Fruit fly (Drosophila melanogaster) whole organism, embryonic: ENCODE results near the gene Sptz.
A peak's percentile ranks its signal among the peaks of the same experiment; 100 is the strongest.

Experiments used
- Atf6 ChIP-seq: fragments of 200-800 bp; sonication (Bioruptor generic); IDR thresholded peaks from 2 replicates; pipeline ENCODE4 v1.3.6; 2022; ENCODE audit warnings: missing biosample characterization, missing genetic modification characterization
- Awh ChIP-seq: fragments of 200-800 bp; sonication (Bioruptor generic); IDR thresholded peaks from 2 replicates; pipeline ENCODE4, ENCODE4 v1.3.6; 2022; ENCODE audit warnings: missing biosample characterization, missing genetic modification characterization
- BEAF-32 ChIP-seq: fragments of 200-800 bp; sonication (Bioruptor generic); optimal IDR thresholded peaks from 3 replicates; lab custom pipeline; 2017; ENCODE audit warnings: missing biosample characterization, missing genetic modification characterization, mild to moderate bottlenecking, moderate library complexity, missing genetic modification reagents
- CG10267 ChIP-seq: fragments of 200-800 bp; sonication (Bioruptor generic); optimal IDR thresholded peaks from 2 replicates; lab custom pipeline; 2018; ENCODE audit warnings: missing biosample characterization, mild to moderate bottlenecking, missing genetic modification characterization, moderate library complexity
- CG10543 ChIP-seq: fragments of 200-800 bp; sonication (Bioruptor generic); optimal IDR thresholded peaks from 3 replicates; lab custom pipeline; 2017; ENCODE audit warnings: missing biosample characterization, mild to moderate bottlenecking, missing genetic modification characterization, moderate library complexity
- CG11456 ChIP-seq: fragments of 200-800 bp; sonication (Bioruptor generic); IDR thresholded peaks from 3 replicates; pipeline ENCODE4 v1.3.6; 2022; ENCODE audit warnings: missing biosample characterization, missing genetic modification characterization
- CG12155 ChIP-seq: fragments of 200-800 bp; sonication (Bioruptor generic); optimal IDR thresholded peaks from 3 replicates; lab custom pipeline; 2016; ENCODE audit warnings: missing biosample characterization, missing genetic modification characterization
- CG12769 ChIP-seq: fragments of 200-800 bp; sonication (Bioruptor generic); optimal IDR thresholded peaks from 2 replicates; lab custom pipeline; 2019; ENCODE audit warnings: missing biosample characterization, mild to moderate bottlenecking, missing genetic modification characterization, moderate library complexity
- CG14965 ChIP-seq: fragments of 200-800 bp; sonication (Bioruptor generic); optimal IDR thresholded peaks from 2 replicates; lab custom pipeline; 2016; ENCODE audit warnings: missing biosample characterization, missing genetic modification characterization, borderline replicate concordance
- CG17328 ChIP-seq: fragments of 200-800 bp; sonication (Bioruptor generic); IDR thresholded peaks from 2 replicates; pipeline ENCODE4 v1.3.6; 2022; ENCODE audit warnings: missing biosample characterization, missing genetic modification characterization
- CG30020 ChIP-seq: fragments of 200-800 bp; optimal IDR thresholded peaks from 2 replicates; lab custom pipeline; 2019; ENCODE audit warnings: missing biosample characterization, mild to moderate bottlenecking, missing genetic modification characterization, moderate library complexity
- CG32532 ChIP-seq: fragments of 200-800 bp; sonication (Bioruptor generic); IDR thresholded peaks from 2 replicates; pipeline ENCODE4 v1.3.6; 2022; ENCODE audit warnings: missing biosample characterization, missing genetic modification characterization
- CG4820 ChIP-seq: fragments of 200-800 bp; sonication (Bioruptor generic); optimal IDR thresholded peaks from 3 replicates; lab custom pipeline; 2016; ENCODE audit warnings: missing biosample characterization, missing genetic modification characterization
- Chrac-16 ChIP-seq: fragments of 200-800 bp; sonication (Bioruptor generic); optimal IDR thresholded peaks from 3 replicates; lab custom pipeline; 2016; ENCODE audit warnings: missing biosample characterization, missing genetic modification characterization
- Drgx ChIP-seq: fragments of 200-800 bp; sonication (Bioruptor generic); IDR thresholded peaks from 2 replicates; pipeline ENCODE4 v1.3.6; 2022; ENCODE audit warnings: missing biosample characterization, missing genetic modification characterization
- ERR ChIP-seq: fragments of 200-800 bp; sonication (Bioruptor generic); optimal IDR thresholded peaks from 2 replicates; lab custom pipeline; 2016; ENCODE audit warnings: missing biosample characterization, missing genetic modification characterization
- Fer2 ChIP-seq: fragments of 200-800 bp; sonication (Bioruptor generic); optimal IDR thresholded peaks from 2 replicates; lab custom pipeline; 2018; ENCODE audit warnings: missing biosample characterization, mild to moderate bottlenecking, missing genetic modification characterization, moderate library complexity
- HLH4C ChIP-seq: fragments of 200-800 bp; sonication (Bioruptor generic); IDR thresholded peaks from 3 replicates; pipeline ENCODE4 v1.3.6; 2022; ENCODE audit warnings: missing biosample characterization, missing genetic modification characterization; ENCODE audit not compliant: partially characterized antibody
- Hr78 ChIP-seq, 2 experiments: fragments of 200-800 bp in 1 of 2; fragments of >200 bp in 1 of 2; sonication (Bioruptor generic) in 1 of 2; optimal IDR thresholded peaks; 2 replicates each; lab custom pipeline; 2017 to 2019; ENCODE audit warnings: missing biosample characterization in 2 of 2, missing genetic modification characterization in 2 of 2, mild to moderate bottlenecking in 1 of 2, moderate library complexity in 1 of 2
- Max ChIP-seq: fragments of 200-800 bp; sonication (Bioruptor generic); optimal IDR thresholded peaks from 2 replicates; lab custom pipeline; 2016; ENCODE audit warnings: missing biosample characterization, mild to moderate bottlenecking, missing genetic modification characterization
- Pdp1 ChIP-seq, 2 experiments: fragments of 200-800 bp; sonication (Bioruptor generic); optimal IDR thresholded peaks; 3 replicates each; lab custom pipeline; 2016; ENCODE audit warnings: missing biosample characterization in 2 of 2, missing genetic modification characterization in 2 of 2, mild to moderate bottlenecking in 1 of 2, moderate library complexity in 1 of 2
- Trl ChIP-seq, 3 experiments: fragments of >200 bp in 2 of 3; fragments of 200-800 bp in 1 of 3; sonication (Bioruptor generic) in 1 of 3; optimal IDR thresholded peaks; 2 replicates in 1 of 3; 3 replicates in 2 of 3; lab custom pipeline; 2016 to 2017; ENCODE audit warnings: missing biosample characterization in 1 of 3, missing genetic modification characterization in 1 of 3
- crol ChIP-seq: fragments of 200-800 bp; sonication (Bioruptor generic); IDR thresholded peaks from 2 replicates; pipeline ENCODE4 v1.3.6; 2022; ENCODE audit warnings: missing biosample characterization, missing genetic modification characterization
- en ChIP-seq: fragments of 200-800 bp; sonication (Bioruptor generic); optimal IDR thresholded peaks from 2 replicates; lab custom pipeline; 2016; ENCODE audit warnings: missing biosample characterization, missing genetic modification characterization
- fd3F ChIP-seq: fragments of 200-800 bp; sonication (Bioruptor generic); optimal IDR thresholded peaks from 2 replicates; lab custom pipeline; 2018; ENCODE audit warnings: missing biosample characterization, mild to moderate bottlenecking, missing genetic modification characterization, moderate library complexity
- ftz-f1 ChIP-seq: fragments of 200-800 bp; sonication (Bioruptor generic); optimal IDR thresholded peaks from 2 replicates; lab custom pipeline; 2016; ENCODE audit warnings: missing biosample characterization, missing genetic modification characterization
- gsb-n ChIP-seq: fragments of 200-800 bp; sonication (Bioruptor generic); optimal IDR thresholded peaks from 3 replicates; lab custom pipeline; 2018; ENCODE audit warnings: missing biosample characterization, mild to moderate bottlenecking, missing genetic modification characterization
- inv ChIP-seq: fragments of 200-800 bp; sonication (Bioruptor generic); IDR thresholded peaks from 2 replicates; pipeline ENCODE4 v1.3.6; 2022; ENCODE audit warnings: missing biosample characterization, missing genetic modification characterization; ENCODE audit not compliant: partially characterized antibody
- jigr1 ChIP-seq: fragments of 200-800 bp; sonication (Bioruptor generic); IDR thresholded peaks from 3 replicates; pipeline ENCODE4 v1.3.6; 2022; ENCODE audit warnings: missing biosample characterization, missing genetic modification characterization
- kah ChIP-seq: fragments of 200-800 bp; sonication (Bioruptor generic); optimal IDR thresholded peaks from 2 replicates; lab custom pipeline; 2018; ENCODE audit warnings: missing biosample characterization, mild to moderate bottlenecking, missing genetic modification characterization
- nau ChIP-seq: fragments of 200-800 bp; sonication (Bioruptor generic); optimal IDR thresholded peaks from 3 replicates; lab custom pipeline; 2017; ENCODE audit warnings: missing biosample characterization, mild to moderate bottlenecking, missing genetic modification characterization, missing genetic modification reagents
- nerfin-2 ChIP-seq: fragments of 200-800 bp; sonication (Bioruptor generic); IDR thresholded peaks from 2 replicates; pipeline ENCODE4 v1.3.6; 2022; ENCODE audit warnings: missing biosample characterization, missing genetic modification characterization; ENCODE audit not compliant: partially characterized antibody
- nom ChIP-seq: fragments of 200-800 bp; sonication (Bioruptor generic); optimal IDR thresholded peaks from 2 replicates; lab custom pipeline; 2017; ENCODE audit warnings: missing biosample characterization, missing genetic modification characterization, mild to moderate bottlenecking, moderate library complexity, missing genetic modification reagents
- onecut ChIP-seq: fragments of 200-800 bp; sonication (Bioruptor generic); IDR thresholded peaks from 2 replicates; pipeline ENCODE4 v1.3.6; 2022; ENCODE audit warnings: missing biosample characterization, missing genetic modification characterization
- pita ChIP-seq: fragments of 200-800 bp; sonication (Bioruptor generic); optimal IDR thresholded peaks from 2 replicates; lab custom pipeline; 2017; ENCODE audit warnings: missing biosample characterization, mild to moderate bottlenecking, missing genetic modification characterization
- ranshi ChIP-seq: fragments of 200-800 bp; sonication (Bioruptor generic); IDR thresholded peaks from 2 replicates; pipeline ENCODE4 v1.3.6; 2022; ENCODE audit warnings: missing biosample characterization, missing genetic modification characterization
- sd ChIP-seq: fragments of 200-800 bp; sonication (Bioruptor generic); optimal IDR thresholded peaks from 3 replicates; lab custom pipeline; 2018; ENCODE audit warnings: missing biosample characterization, mild to moderate bottlenecking, missing genetic modification characterization, moderate library complexity
- sr ChIP-seq: fragments of 200-800 bp; sonication (Bioruptor generic); IDR thresholded peaks from 3 replicates; pipeline ENCODE4 v1.3.6; 2022; ENCODE audit warnings: missing biosample characterization, missing genetic modification characterization
- tgo ChIP-seq: fragments of 200-800 bp; sonication (Bioruptor generic); IDR thresholded peaks from 3 replicates; pipeline ENCODE4 v1.3.6; 2022; ENCODE audit warnings: missing biosample characterization, missing genetic modification characterization
- tio ChIP-seq: fragments of 200-800 bp; sonication (Bioruptor generic); optimal IDR thresholded peaks from 2 replicates; lab custom pipeline; 2017; ENCODE audit warnings: missing biosample characterization, missing genetic modification characterization, inconsistent platforms
- unc-4 ChIP-seq: fragments of 200-800 bp; sonication (Bioruptor generic); IDR thresholded peaks from 2 replicates; pipeline ENCODE4 v1.3.6; 2022; ENCODE audit warnings: missing biosample characterization, missing genetic modification characterization; ENCODE audit not compliant: partially characterized antibody
- vfl ChIP-seq: fragments of 200-800 bp; sonication (Bioruptor generic); optimal IDR thresholded peaks from 2 replicates; lab custom pipeline; 2016; ENCODE audit warnings: missing biosample characterization, missing genetic modification characterization
- zen2 ChIP-seq: fragments of 200-800 bp; sonication (Bioruptor generic); IDR thresholded peaks from 3 replicates; pipeline ENCODE4 v1.3.6; 2022; ENCODE audit warnings: missing biosample characterization, missing genetic modification characterization; ENCODE audit not compliant: partially characterized antibody
- zf30C ChIP-seq: fragments of 200-800 bp; sonication (Bioruptor generic); optimal IDR thresholded peaks from 3 replicates; lab custom pipeline; 2018; ENCODE audit warnings: missing biosample characterization, mild to moderate bottlenecking, missing genetic modification characterization

Sptz gene

dm6 chr3R:11437528-11437927, 15.6 kb downstream of the Sptz start, which contains the start of gene CG17230 (continued):
- 0 out of 2 replicates have a peak, but pooled peaks have one; percentile 9 for TF ChIP-seq CG17328 (GFP tag; lab: Robert Waterston, UW)
- no peak for TF ChIP-seq Fer2
- peak; percentile 64 for TF ChIP-seq HLH4C (GFP tag; lab: Robert Waterston, UW)
- TF ChIP-seq kah = no peak
- no peak for TF ChIP-seq onecut (GFP tag; lab: Robert Waterston, UW)
- TF ChIP-seq inv = peak; percentile 76
- TF ChIP-seq CG30020 = no peak
- TF ChIP-seq pita = no peak
- no peak for TF ChIP-seq fd3F (GFP tag; lab: Kevin White, UChicago)
- TF ChIP-seq Drgx = no peak
- TF ChIP-seq zf30C = peak; percentile 34
- TF ChIP-seq nerfin-2 (GFP tag; lab: Robert Waterston, UW) = peak; percentile 56; the same call in 1 of the 2 replicates
- no peak for TF ChIP-seq vfl (GFP tag; lab: Kevin White, UChicago)

dm6 chr3R:11441038-11441437, 19.1 kb downstream of the Sptz start:
- TF ChIP-seq CG11456 (GFP tag; lab: Robert Waterston, UW) (0 out of 3 replicates have a peak, but pooled peaks have one; percentile 22), CG14965 (no peak), CG4820 (GFP tag; lab: Kevin White, UChicago) (no peak), Atf6 (GFP tag; lab: Robert Waterston, UW) (no peak), BEAF-32 (GFP tag; lab: Kevin White, UChicago) (no peak), CG12155 (no peak)

dm6 chr3R:11449688-11450087, 27.8 kb downstream of the Sptz start:
- TF ChIP-seq Chrac-16 (GFP tag; lab: Kevin White, UChicago) (no peak), CG32532 (no peak), nom (GFP tag; lab: Kevin White, UChicago) (peak; percentile 45), gsb-n (no peak), zen2 (GFP tag; lab: Robert Waterston, UW) (no peak)

- TF ChIP-seq jigr1 (GFP tag; lab: Robert Waterston, UW) = no peak
- TF ChIP-seq Chrac-16 (GFP tag; lab: Kevin White, UChicago) = no peak
- no peak for TF ChIP-seq ranshi (GFP tag; lab: Robert Waterston, UW)
- peak; percentile 24 for TF ChIP-seq nau (GFP tag; lab: Kevin White, UChicago)
- TF ChIP-seq CG12769 = peak; percentile 74
- TF ChIP-seq Pdp1 (GFP tag; optimal IDR thresholded peaks at IDR 0.05; lab: Kevin White, UChicago) = peak in 1 of 2 experiments; percentile 74
- TF ChIP-seq CG10543 (GFP tag; lab: Kevin White, UChicago) = peak; percentile 31
- peak; percentile 62 for TF ChIP-seq sd (tag; lab: Kevin White, UChicago)
- no peak for TF ChIP-seq tgo (GFP tag; lab: Robert Waterston, UW)
- TF ChIP-seq en (GFP tag; lab: Kevin White, UChicago) = no peak
- no peak for TF ChIP-seq tio (GFP tag; lab: Kevin White, UChicago)
- TF ChIP-seq CG10267 = no peak
- TF ChIP-seq Trl (optimal IDR thresholded peaks at IDR 0.05; lab: Kevin White, UChicago) = peak; percentile 15 to 35
- TF ChIP-seq Trl (GFP tag; optimal IDR thresholded peaks at IDR 0.05; lab: Kevin White, UChicago) = no peak
- peak in 1 of 2 experiments; percentile 31 for TF ChIP-seq Hr78 (GFP tag; optimal IDR thresholded peaks at IDR 0.05; lab: Kevin White, UChicago)
- peak; percentile 49 for TF ChIP-seq crol (GFP tag; lab: Robert Waterston, UW)
- TF ChIP-seq unc-4 (GFP tag; lab: Robert Waterston, UW) = no peak
- TF ChIP-seq sr = peak; percentile 93
- TF ChIP-seq Awh = no peak
- no peak for TF ChIP-seq ERR (GFP tag; lab: Kevin White, UChicago)
- TF ChIP-seq ftz-f1 (GFP tag; lab: Kevin White, UChicago) = peak; percentile 16
- TF ChIP-seq Max = no peak
Measured at dm6 chr3R:11451207-11451841, 29.4 kb downstream of the Sptz start, which contains the start of gene sals. Gene sals (minus strand): TSS chr3R:11451791.
